Worm (Caenorhabditis elegans): ENCODE data around the gene clec-241.

ce11 chrV:17042263-17042662 is 29.1 kb upstream of the clec-241 start, which contains the start of gene hpo-33:
- TF ChIP-seq W03F9.2 (tag; optimal IDR thresholded peaks at IDR 0.05): no peak
- TF ChIP-seq him-1 (tag; optimal IDR thresholded peaks at IDR 0.05): no peak
